Worm (Caenorhabditis elegans) whole organism, mixed stage, embryonic: Measurements from ENCODE around the gene clec-207.

Source experiments
- bed-3 ChIP-seq: fragments of 200-800 bp; sonication (Bioruptor generic); optimal IDR thresholded peaks from 3 replicates; lab custom pipeline; 2018; ENCODE audit warnings: mild to moderate bottlenecking, missing genetic modification characterization, moderate library complexity, missing compliant biosample characterization
- blmp-1 ChIP-seq: fragments of 150-350 bp; optimal IDR thresholded peaks from 2 replicates; lab custom pipeline; 2014; ENCODE audit warnings: missing biosample characterization, missing genetic modification characterization
- ceh-39 ChIP-seq: fragments of 150-350 bp; optimal IDR thresholded peaks from 2 replicates; lab custom pipeline; 2014; ENCODE audit warnings: missing biosample characterization, missing genetic modification characterization
- ceh-43 ChIP-seq: fragments of 200-800 bp; sonication (Bioruptor generic); optimal IDR thresholded peaks from 2 replicates; lab custom pipeline; 2018; ENCODE audit warnings: mild to moderate bottlenecking, missing genetic modification characterization, moderate library complexity, missing compliant biosample characterization
- ces-1 ChIP-seq: fragments of 150-350 bp; optimal IDR thresholded peaks from 2 replicates; lab custom pipeline; 2014; ENCODE audit warnings: missing biosample characterization, missing genetic modification reagents, missing genetic modification characterization
- drap-1 ChIP-seq: fragments of 200-800 bp; sonication (Bioruptor generic); optimal IDR thresholded peaks from 3 replicates; lab custom pipeline; 2018; ENCODE audit warnings: mild to moderate bottlenecking, missing genetic modification characterization, missing compliant biosample characterization
- elt-1 ChIP-seq: sonication (generic microtip); optimal IDR thresholded peaks from 2 replicates; lab custom pipeline; 2017; ENCODE audit warnings: missing genetic modification characterization, mild to moderate bottlenecking, missing compliant biosample characterization, antibody characterized with exemption, moderate library complexity, borderline replicate concordance; ENCODE audit not compliant: insufficient read depth
- elt-3 ChIP-seq: fragments of 150-350 bp; optimal IDR thresholded peaks from 2 replicates; lab custom pipeline; 2014; ENCODE audit warnings: missing biosample characterization, missing genetic modification characterization
- flh-1 ChIP-seq: fragments of 200-800 bp; sonication (Bioruptor generic); optimal IDR thresholded peaks from 2 replicates; lab custom pipeline; 2018; ENCODE audit warnings: mild to moderate bottlenecking, missing genetic modification characterization, moderate library complexity, missing compliant biosample characterization
- ham-2 ChIP-seq: fragments of 200-800 bp; sonication (Bioruptor generic); optimal IDR thresholded peaks from 2 replicates; lab custom pipeline; 2018; ENCODE audit warnings: mild to moderate bottlenecking, missing genetic modification characterization, missing compliant biosample characterization
- hlh-1 ChIP-seq: fragments of 150-350 bp; optimal IDR thresholded peaks from 2 replicates; lab custom pipeline; 2014; ENCODE audit warnings: missing biosample characterization, missing genetic modification reagents, missing genetic modification characterization
- lin-32 ChIP-seq: fragments of 200-800 bp; sonication (Bioruptor generic); optimal IDR thresholded peaks from 2 replicates; lab custom pipeline; 2018; ENCODE audit warnings: mild to moderate bottlenecking, missing genetic modification characterization, missing compliant biosample characterization
- lsy-2 ChIP-seq: fragments of 150-350 bp; optimal IDR thresholded peaks from 2 replicates; lab custom pipeline; 2014; ENCODE audit warnings: missing biosample characterization, missing genetic modification characterization
- mab-5 ChIP-seq: fragments of 150-350 bp; optimal IDR thresholded peaks from 2 replicates; lab custom pipeline; 2014; ENCODE audit warnings: missing biosample characterization, missing genetic modification characterization
- mep-1 ChIP-seq: fragments of 150-350 bp; optimal IDR thresholded peaks from 2 replicates; lab custom pipeline; 2017; ENCODE audit warnings: missing biosample characterization, missing genetic modification reagents, missing genetic modification characterization, inconsistent platforms
- mls-2 ChIP-seq: sonication (generic microtip); optimal IDR thresholded peaks from 2 replicates; lab custom pipeline; 2016; ENCODE audit warnings: mild to moderate bottlenecking, missing genetic modification characterization, moderate library complexity, missing compliant biosample characterization
- nhr-12 ChIP-seq: fragments of 150-350 bp; optimal IDR thresholded peaks from 2 replicates; lab custom pipeline; 2014; ENCODE audit warnings: missing biosample characterization, missing genetic modification characterization
- nhr-2 ChIP-seq: fragments of 150-350 bp; optimal IDR thresholded peaks from 2 replicates; lab custom pipeline; 2014; ENCODE audit warnings: missing biosample characterization, missing genetic modification characterization
- nhr-237 ChIP-seq: fragments of 150-350 bp; optimal IDR thresholded peaks from 2 replicates; lab custom pipeline; 2014; ENCODE audit warnings: missing biosample characterization, missing genetic modification characterization
- nhr-28 ChIP-seq: fragments of 150-350 bp; optimal IDR thresholded peaks from 2 replicates; lab custom pipeline; 2014; ENCODE audit warnings: missing biosample characterization, missing genetic modification characterization
- pha-4 ChIP-seq: fragments of 150-350 bp; optimal IDR thresholded peaks from 2 replicates; lab custom pipeline; 2018; ENCODE audit warnings: missing biosample characterization, missing genetic modification reagents, missing genetic modification characterization
- sem-2 ChIP-seq: fragments of 200-800 bp; sonication (Bioruptor generic); optimal IDR thresholded peaks from 2 replicates; lab custom pipeline; 2018; ENCODE audit warnings: mild to moderate bottlenecking, missing genetic modification characterization, missing compliant biosample characterization
- snpc-4 ChIP-seq: fragments of 150-350 bp; optimal IDR thresholded peaks from 2 replicates; lab custom pipeline; 2014; ENCODE audit warnings: missing biosample characterization, missing genetic modification characterization
- sptf-1 ChIP-seq: sonication (generic microtip); optimal IDR thresholded peaks from 2 replicates; lab custom pipeline; 2017; ENCODE audit warnings: mild to moderate bottlenecking, missing genetic modification characterization, moderate library complexity, missing compliant biosample characterization
- tbx-8 ChIP-seq: fragments of 200-800 bp; sonication (Bioruptor generic); optimal IDR thresholded peaks from 2 replicates; lab custom pipeline; 2018; ENCODE audit warnings: mild to moderate bottlenecking, missing genetic modification characterization, moderate library complexity, missing compliant biosample characterization
- unc-120 ChIP-seq: sonication (generic microtip); optimal IDR thresholded peaks from 2 replicates; lab custom pipeline; 2017; ENCODE audit warnings: missing genetic modification characterization, missing compliant biosample characterization; ENCODE audit not compliant: poor library complexity, severe bottlenecking
- unc-39 ChIP-seq: fragments of 150-350 bp; optimal IDR thresholded peaks from 2 replicates; lab custom pipeline; 2014; ENCODE audit warnings: missing biosample characterization, missing genetic modification characterization
- unc-62 ChIP-seq: fragments of 150-350 bp; optimal IDR thresholded peaks from 2 replicates; lab custom pipeline; 2014; ENCODE audit warnings: missing biosample characterization, missing genetic modification reagents, missing genetic modification characterization
- zip-8 ChIP-seq: fragments of 150-350 bp; optimal IDR thresholded peaks from 2 replicates; lab custom pipeline; 2014; ENCODE audit warnings: missing biosample characterization, missing genetic modification characterization
- ztf-11 ChIP-seq: fragments of 150-350 bp; optimal IDR thresholded peaks from 2 replicates; lab custom pipeline; 2014; ENCODE audit warnings: missing biosample characterization, missing genetic modification characterization

clec-207 gene

DNA sequence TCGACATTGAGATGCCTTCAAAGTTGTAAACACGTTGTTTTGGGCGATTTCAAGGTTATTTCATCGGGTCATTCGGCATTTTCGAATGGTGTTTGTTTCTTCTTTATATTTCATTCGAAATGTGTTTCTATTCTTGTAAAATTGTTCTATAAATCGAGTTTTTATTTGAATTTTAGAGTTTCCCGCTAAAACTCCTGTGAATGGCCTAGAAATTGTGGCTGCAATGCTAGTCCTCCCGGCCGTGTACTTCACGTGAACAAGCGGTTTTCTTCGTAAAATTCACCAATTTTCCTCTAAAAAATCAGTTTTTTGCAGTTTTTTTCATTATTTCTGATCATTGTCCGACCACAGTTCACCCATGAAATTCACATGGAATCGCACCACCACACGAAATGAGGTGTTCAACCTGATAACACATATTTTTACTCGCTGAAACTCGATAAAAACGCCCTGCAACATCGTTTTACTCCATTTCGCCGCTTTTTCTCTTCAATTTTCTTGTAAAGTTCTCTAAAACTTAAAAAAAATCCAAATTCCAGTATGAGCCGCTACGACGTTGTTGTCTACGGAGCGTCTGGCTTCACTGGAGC lies 31.2 kb downstream of the clec-207 start, which contains the start of gene ldp-1:
Gene ldp-1 (plus strand): TSS at position 540 of the 590 bp plus-strand sequence.
- TF ChIP-seq elt-3 (tag; lab: Kevin White, UChicago) (no peak), sptf-1 (tag; lab: Kevin White, UChicago) (peak; percentile 40), nhr-237 (no peak), ham-2 (GFP tag; lab: Kevin White, UChicago) (no peak), nhr-2 (no peak), mab-5 (tag; lab: Kevin White, UChicago) (no peak), mls-2 (no peak), mep-1 (tag; lab: Kevin White, UChicago) (no peak), ces-1 (GFP tag; lab: Kevin White, UChicago) (peak; percentile 24), unc-120 (no peak), bed-3 (GFP tag; lab: Kevin White, UChicago) (no peak), zip-8 (no peak), nhr-12 (tag; lab: Kevin White, UChicago) (no peak), lsy-2 (tag; lab: Kevin White, UChicago) (peak; percentile 0)

DNA sequence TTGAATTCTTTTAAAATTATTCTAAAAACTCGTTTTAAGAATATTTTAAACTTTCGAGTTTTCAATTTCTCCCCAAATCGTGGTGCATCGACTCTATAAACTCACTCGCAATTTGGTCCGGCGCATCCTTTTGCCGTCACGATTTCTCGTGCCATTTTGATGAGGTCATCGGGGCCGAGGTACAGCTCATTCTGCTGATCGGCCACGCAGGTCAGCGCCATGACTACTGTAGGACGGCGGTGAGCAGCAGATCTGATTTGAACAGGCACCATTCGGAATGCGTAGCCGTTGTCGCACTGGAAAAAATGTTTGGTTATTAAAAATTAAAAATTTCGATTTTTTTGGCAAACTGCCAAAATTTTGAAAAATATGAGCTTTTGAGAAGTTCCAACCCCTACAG lies 36.8 kb downstream of the clec-207 start:
- no peak for TF ChIP-seq mab-5 (tag; lab: Kevin White, UChicago)
- TF ChIP-seq sem-2 (GFP tag; lab: Kevin White, UChicago) = no peak
- no peak for TF ChIP-seq snpc-4 (tag; lab: Kevin White, UChicago)
- no peak for TF ChIP-seq ceh-43
- TF ChIP-seq blmp-1 (tag; lab: Kevin White, UChicago) = no peak
- TF ChIP-seq unc-39 = no peak
- TF ChIP-seq mep-1 (tag; lab: Kevin White, UChicago) = no peak
- TF ChIP-seq elt-1 (tag; lab: Kevin White, UChicago) = no peak
- TF ChIP-seq lsy-2 (tag; lab: Kevin White, UChicago) = no peak
- no peak for TF ChIP-seq bed-3 (GFP tag; lab: Kevin White, UChicago)

DNA sequence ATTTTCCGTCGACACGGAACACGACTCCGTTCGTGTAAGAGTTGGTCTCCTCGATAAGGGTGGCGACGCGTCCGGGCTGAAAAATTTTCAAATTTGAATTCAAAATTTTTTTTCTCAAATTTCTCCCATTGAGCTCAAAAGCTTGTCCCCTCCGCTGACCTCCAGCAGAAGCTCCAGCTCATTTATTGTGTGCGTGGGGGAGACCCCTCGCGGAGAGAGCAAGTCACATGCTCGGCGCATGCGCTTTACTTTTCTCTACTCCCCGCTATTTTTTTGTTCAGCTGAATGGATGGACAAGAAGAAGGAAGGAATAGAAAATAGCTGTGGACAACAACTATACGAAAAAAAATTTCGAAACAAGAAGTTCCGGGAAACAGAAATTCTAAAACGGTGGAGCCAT lies 37.6 kb downstream of the clec-207 start:
- TF ChIP-seq tbx-8 (GFP tag; lab: Kevin White, UChicago) = no peak
- no peak for TF ChIP-seq drap-1 (GFP tag; lab: Kevin White, UChicago)
- TF ChIP-seq mep-1 (tag; lab: Kevin White, UChicago) = peak; percentile 4
- TF ChIP-seq sptf-1 (tag; lab: Kevin White, UChicago) = no peak
- no peak for TF ChIP-seq elt-1 (tag; lab: Kevin White, UChicago)
- peak; percentile 4 for TF ChIP-seq ces-1 (GFP tag; lab: Kevin White, UChicago)
- TF ChIP-seq nhr-237 = peak; percentile 20

DNA sequence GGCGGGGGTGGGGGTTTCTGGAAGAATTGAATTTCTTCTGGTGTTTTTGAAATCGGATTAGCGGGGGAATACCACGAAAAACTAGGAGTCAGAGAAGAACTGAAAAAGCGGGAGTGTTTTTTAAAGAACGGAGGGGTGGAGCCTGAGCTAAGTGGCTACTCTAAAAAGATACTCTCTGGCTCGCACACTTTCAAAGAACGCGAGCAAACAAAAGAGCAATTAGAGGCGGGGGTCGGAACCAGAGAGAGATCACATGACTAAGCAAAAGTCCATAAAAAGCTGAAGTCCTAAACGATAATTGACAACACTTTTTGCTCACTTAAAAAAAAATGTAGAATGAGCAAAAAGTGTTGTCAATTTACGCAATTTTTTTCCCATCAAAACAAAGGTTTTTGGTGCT lies 38.5 kb downstream of the clec-207 start:
- no peak for TF ChIP-seq ceh-39
- TF ChIP-seq unc-62 = no peak
- no peak for TF ChIP-seq flh-1 (GFP tag; lab: Kevin White, UChicago)
- TF ChIP-seq, all 35 proteins: peak for 0

DNA sequence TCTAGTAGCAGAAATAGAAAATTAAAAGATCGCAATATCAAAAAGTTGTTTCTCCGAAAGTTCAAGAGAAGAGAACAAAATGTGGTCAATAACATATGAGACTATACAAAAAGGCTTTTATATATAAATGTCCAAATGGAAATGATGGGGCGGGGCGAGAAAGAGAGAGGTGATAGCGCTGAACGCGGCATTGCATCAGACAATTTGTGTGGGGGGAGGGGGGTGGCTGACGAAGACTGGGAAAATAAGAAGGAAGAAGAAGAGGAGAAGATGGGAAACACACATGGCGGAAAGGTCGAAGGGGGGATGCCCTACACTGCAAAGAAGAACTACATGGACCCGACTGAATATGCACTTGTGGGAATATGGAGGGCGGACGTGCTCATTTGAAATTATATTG lies 39.5 kb downstream of the clec-207 start:
- TF ChIP-seq ces-1 (GFP tag; lab: Kevin White, UChicago) (no peak), unc-120 (peak; percentile 34), sptf-1 (tag; lab: Kevin White, UChicago) (peak; percentile 8), bed-3 (GFP tag; lab: Kevin White, UChicago) (no peak)

DNA sequence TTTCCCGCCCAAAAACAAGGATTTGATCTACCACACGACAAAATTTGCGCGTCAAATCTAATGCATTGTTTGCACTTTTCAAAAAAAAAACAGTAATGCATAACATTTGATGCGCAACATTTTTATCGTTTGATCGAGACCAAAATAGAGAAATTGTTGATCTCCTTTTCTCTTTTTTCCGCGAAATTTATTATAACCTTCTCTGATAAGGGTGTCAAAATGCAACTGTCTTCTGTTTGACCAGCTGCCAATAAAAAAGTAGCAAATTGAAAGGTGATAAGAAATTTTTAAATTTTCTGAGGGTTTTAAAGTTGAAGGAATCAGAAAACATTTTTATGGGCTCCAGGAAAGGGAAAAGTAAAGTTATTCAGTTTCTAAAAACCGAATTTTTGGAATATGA lies 41.1 kb downstream of the clec-207 start:
- TF ChIP-seq hlh-1 = no peak
- TF ChIP-seq pha-4 (tag; lab: Kevin White, UChicago) = no peak
- no peak for TF ChIP-seq elt-1 (tag; lab: Kevin White, UChicago)
- no peak for TF ChIP-seq lin-32 (GFP tag; lab: Kevin White, UChicago)
- no peak for TF ChIP-seq lsy-2 (tag; lab: Kevin White, UChicago)
- TF ChIP-seq mep-1 (tag; lab: Kevin White, UChicago) = no peak
- no peak for TF ChIP-seq unc-62
- TF ChIP-seq unc-120 = no peak
- no peak for TF ChIP-seq ztf-11
- no peak for TF ChIP-seq ceh-39
- no peak for TF ChIP-seq snpc-4 (tag; lab: Kevin White, UChicago)
- TF ChIP-seq nhr-28 = no peak
